Worm (Caenorhabditis elegans) whole organism, dauer: ENCODE measurements around the gene W03G11.4.

Experiments used
- unc-62 ChIP-seq: sonication (generic microtip); optimal IDR thresholded peaks from 2 replicates; lab custom pipeline; 2017; ENCODE audit warnings: missing biosample characterization, missing genetic modification reagents, missing genetic modification characterization

W03G11.4 gene

DNA sequence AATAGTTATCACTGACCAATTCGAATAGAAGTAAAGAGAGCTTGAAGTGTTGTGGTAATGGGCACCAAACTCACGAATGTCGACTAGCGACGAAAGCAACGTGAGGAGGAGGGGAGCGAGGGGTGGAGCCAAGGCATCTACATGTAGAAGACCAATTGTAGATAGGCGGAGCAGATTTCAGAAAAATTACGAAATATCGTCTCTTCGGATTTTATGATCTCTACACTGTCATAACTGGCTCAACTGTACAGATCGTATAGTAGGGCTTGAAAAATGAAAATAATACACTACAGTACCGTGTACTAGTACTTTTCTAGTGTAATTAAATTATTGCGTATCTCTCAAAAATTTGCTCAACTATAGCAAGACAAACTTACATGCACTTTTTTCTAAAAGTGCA, at the start of gene W03G11.4:
TSS of gene W03G11.4 (minus strand) at position 101 of the 400 bp plus-strand sequence.
- TF ChIP-seq unc-62 (GFP tag; lab: Kevin White, UChicago): no peak

DNA sequence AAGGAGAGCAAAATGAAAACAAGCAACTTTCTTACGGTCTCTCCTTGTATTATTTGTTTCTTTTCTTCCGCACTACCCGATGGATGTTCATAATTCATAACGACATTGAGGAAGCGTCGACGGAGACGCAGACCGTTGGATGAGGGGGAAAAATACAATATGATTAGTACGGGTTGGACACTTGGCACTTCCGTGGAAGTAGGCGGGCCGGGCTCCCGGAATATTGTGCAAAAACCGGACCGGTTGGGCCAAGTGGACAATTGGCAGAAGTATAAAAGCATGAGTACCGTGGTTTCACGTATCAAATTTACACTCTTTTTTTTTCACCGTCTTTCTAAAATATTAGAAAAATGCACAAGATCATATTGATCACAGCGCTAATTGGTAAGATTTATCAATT, 49.6 kb upstream of the W03G11.4 start, which contains the start of gene M153.3:
TSS of gene M153.3 (plus strand) at position 301 of the 400 bp plus-strand sequence.
- TF ChIP-seq unc-62 (GFP tag; lab: Kevin White, UChicago): no peak

DNA sequence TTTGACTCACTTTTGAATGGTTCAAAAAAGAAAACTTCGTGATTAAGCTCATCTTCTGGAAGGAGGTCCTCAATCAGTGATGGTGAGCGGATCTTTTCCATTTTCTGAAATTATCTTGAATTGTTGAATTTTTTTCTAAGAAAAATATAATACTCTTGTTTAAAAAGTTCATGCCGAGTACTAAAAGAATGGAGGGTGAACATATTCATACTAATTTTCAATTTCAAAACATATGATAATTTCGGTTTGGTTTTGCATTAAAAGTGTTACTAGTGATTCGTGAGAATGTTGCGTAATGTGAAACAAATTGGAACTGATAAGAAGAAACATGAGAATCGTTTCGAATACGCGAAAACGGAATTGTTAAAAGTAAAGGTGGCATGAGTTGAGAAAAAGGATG, 48.1 kb upstream of the W03G11.4 start, which contains the start of gene lyst-1:
TSS of gene lyst-1 (minus strand) at position 101 of the 400 bp plus-strand sequence.
- TF ChIP-seq unc-62 (GFP tag; lab: Kevin White, UChicago): no peak

DNA sequence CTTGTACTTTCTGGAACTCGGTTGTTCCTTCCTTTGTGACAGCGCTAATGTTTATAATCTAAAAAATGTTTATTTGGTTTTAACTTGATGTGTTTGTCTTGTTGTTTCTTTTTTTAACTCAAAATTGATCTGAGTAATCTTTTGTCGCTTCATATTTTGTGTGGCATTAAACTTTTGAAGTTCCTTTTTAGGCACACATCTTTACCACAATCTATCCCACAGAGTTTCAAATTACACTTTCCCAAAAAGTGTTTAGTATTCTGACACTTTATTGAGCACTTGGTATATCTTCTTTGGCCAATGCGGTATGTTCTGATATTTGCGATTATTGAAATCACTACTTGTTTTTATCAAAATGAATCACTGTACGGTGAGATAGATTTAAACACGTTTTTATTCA, 32.4 kb upstream of the W03G11.4 start, which contains the start of gene lgc-18:
TSS of gene lgc-18 (plus strand) at position 301 of the 400 bp plus-strand sequence.
- TF ChIP-seq unc-62 (GFP tag; lab: Kevin White, UChicago): no peak

DNA sequence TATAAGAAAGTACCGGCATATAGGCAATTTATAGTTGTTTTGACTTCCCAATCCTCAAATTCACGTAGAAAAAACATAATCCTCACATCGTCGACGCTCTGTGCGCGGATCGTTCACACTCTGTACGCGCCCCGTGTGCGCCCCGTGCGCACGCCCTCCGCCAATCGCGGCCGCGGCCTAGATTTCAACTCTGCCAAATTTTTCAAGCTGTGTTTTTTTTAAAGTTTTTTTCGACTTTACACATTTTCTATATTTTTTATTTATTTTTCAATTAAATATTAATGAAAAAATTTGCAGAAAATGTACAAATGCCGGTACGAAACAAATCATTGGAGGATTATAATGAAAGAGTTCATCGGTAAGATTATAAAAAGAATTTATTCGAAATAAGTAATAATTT, 30.2 kb upstream of the W03G11.4 start, which contains the start of gene T01H10.11:
TSS of gene T01H10.11 (plus strand) at position 301 of the 400 bp plus-strand sequence.
- TF ChIP-seq unc-62 (GFP tag; lab: Kevin White, UChicago): no peak

DNA sequence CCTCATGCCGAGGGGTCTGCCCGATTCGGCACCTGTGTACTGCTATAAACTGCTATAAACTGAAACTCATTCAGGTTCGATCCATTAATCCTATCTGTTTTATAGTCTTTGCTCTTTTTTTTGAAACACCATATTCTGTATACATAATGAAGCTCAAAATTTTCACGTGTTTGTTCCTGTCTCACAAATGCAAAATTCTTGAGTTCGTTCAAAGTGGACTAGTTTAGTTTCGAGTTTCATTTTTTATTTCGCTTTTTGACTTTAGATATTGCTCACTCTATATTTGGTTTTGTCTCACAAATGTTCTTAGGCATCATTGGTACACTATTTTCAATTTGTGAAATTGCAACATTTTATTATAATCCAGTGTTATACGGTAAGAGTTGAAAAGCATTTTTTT, 28.3 kb upstream of the W03G11.4 start, which contains the start of gene lgc-17:
TSS of gene lgc-17 (plus strand) at position 301 of the 400 bp plus-strand sequence.
- no peak for TF ChIP-seq unc-62 (GFP tag; lab: Kevin White, UChicago)

DNA sequence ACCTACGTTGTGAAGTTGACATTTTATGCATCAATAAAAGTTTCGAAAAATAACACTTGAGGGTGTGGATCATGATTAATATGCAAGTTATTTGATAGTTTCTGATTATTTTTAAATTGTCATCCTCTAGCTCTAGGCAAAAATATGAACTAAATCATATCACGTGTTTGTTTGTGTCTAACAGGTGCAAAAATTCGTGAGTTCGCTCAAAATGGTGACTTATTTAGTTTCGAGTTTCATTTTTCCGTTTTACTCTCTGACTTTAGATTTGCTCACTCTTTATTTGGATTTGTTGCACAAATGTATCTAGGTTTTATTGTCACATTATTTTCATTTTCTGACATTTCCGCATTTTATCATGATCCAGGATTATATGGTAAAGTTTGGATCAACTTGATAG, 25.4 kb upstream of the W03G11.4 start, which contains the start of gene lgc-16:
TSS of gene lgc-16 (plus strand) at position 301 of the 400 bp plus-strand sequence.
- TF ChIP-seq unc-62 (GFP tag; lab: Kevin White, UChicago): no peak

DNA sequence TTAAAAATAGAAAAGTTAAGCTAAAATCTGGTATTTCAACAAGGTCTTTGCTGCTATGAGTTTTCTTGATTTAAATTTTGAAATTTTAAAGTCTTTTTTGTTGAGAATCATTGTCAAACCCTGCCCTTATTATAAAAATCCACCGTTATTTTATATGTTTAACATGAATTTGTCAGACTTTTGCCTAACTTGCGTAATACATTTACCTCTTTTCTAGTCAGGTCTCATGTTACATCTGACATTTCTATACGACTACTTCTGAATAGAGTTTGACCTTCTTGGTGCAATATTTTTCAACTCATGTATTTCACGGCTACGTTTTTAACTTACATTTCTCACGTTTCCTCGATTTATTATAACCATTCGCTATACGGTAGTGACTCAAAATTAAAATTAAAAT, 21.1 kb upstream of the W03G11.4 start, which contains the start of gene lgc-15:
TSS of gene lgc-15 (plus strand) at position 301 of the 400 bp plus-strand sequence.
- no peak for TF ChIP-seq unc-62 (GFP tag; lab: Kevin White, UChicago)

DNA sequence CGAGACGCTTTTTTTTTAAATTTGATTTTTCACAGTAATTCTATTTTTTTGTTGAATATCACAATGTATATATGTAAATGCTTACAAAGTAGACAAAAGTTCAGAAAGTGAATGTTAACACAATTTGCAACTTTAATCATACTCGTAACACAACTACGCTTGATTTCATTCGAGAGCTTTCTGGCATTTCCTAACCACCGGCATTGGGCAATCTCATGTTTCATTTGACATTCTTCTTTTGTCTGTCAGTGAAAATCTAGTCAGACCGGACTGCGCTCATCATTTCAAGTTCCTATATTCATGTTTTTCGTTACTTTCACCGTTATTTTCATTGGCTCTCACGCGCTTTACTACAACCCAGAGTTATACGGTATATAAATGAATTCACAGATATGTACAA, 18.3 kb upstream of the W03G11.4 start, which contains the start of gene lgc-14:
TSS of gene lgc-14 (plus strand) at position 301 of the 400 bp plus-strand sequence.
- TF ChIP-seq unc-62 (GFP tag; lab: Kevin White, UChicago): no peak

DNA sequence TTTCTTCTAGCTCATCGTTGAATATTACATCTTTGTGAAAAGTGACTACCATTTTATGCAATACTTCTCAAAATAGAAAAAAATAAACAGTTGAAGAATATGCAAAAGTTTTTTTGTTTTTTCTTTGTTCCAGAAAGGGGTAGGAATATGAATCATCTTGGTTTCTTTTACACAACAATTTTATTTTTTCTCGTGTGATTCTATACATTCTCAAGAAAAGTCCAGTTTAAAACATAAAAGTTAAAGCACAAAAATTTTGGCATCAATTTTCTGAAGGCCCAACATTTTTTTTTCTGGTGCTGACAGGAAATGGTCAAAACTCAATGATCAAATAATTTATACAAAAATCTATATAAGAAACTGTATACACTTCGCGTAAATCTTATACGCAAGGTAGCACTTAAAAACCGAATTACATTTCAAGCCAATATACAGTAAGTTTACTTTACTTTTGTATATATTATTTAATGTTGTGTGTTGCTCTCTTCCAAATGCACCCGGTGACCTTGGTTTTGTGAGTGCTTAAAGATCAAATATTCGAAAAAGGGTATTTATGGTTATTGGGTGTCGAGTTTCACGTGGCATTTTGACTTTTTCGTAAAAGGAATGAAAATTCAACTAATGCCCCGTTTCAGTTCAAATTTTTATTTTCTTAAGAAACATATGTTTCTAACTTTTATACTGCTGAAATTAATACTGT, 15.7 kb upstream of the W03G11.4 start, which contains the start of the genes W03G11.2 and lgc-13:
TSS of gene W03G11.2 (minus strand) at position 101 of the 700 bp plus-strand sequence.
TSS of gene lgc-13 (plus strand) at position 650 of the 700 bp plus-strand sequence.
- TF ChIP-seq unc-62 (GFP tag; lab: Kevin White, UChicago): no peak

DNA sequence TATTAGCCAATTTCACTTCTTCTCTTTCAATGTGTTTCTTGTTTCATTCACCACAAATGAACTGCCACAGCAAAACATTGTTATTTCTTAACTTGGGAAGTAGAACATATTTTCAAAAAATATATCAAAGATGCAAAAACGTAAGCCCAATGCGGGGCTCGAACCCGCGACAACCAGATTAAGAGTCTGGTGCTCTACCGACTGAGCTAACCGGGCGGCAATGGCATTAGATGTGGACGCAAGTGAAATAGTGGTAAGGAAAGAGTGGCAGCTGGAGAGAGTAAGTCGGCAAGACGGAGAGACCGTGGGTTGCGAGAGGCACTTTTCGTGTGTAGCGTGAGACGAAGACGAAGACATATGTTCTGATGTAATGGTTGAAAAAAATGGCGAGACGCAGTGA, 13.1 kb upstream of the W03G11.4 start:
- no peak for TF ChIP-seq unc-62 (GFP tag; lab: Kevin White, UChicago)

DNA sequence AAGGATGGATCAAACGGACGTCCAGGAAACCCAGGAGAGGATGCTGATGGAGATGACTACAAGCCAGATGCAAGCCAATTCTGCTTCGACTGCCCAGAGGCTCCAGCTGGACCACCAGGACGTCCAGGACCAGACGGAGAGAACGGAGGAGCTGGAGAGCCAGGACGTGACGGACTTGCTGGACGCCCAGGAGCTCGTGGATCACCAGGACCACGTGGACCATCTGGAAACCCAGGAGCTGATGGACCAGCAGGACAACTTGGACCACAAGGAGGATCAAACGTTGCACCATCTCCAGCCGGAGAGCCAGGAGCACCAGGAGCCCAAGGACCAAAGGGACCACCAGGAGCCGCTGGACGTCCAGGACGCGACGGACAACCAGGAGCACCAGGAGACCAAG, 12.5 kb upstream of the W03G11.4 start:
- TF ChIP-seq unc-62 (GFP tag; lab: Kevin White, UChicago): no peak

DNA sequence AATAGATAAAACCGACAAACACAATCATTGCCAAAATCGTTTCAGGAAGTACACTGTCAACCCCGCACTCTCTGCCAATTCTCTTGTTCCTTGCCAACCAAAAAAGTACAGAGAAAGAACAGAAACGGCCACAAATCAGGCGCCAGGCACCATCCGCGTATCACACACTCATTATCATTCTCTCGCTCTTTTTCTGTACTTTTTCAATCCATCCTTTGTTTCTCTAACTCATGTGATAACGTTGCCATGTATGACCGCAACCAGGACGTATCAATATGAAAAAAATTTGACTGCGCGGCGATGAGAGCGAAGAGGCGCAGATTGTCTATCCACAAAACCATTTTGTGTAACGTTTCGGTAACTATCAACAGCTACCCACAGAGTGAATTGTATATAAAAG, 11.7 kb upstream of the W03G11.4 start, which contains the start of gene col-181:
TSS of gene col-181 (plus strand) at position 301 of the 400 bp plus-strand sequence.
- TF ChIP-seq unc-62 (GFP tag; lab: Kevin White, UChicago): no peak

DNA sequence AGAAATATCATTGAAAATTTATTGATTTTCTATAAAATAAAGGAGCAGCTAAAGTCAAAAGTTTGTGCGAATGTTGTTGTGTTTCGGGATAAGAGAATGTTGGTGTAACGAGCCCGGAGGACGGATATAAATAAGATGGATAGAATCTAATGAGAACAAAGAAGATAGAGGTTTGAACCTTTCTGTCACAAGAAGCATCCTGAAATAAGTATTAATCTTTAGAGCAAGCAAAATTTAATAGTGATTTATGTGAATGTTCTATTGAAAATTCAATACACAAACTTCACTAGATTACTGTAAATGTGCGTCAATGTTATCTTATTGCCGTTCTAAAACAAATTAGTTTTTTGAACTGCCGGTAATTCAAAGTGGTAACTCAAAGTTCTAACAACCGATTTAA, 10.8 kb upstream of the W03G11.4 start, which contains the start of gene W03G11.3:
TSS of gene W03G11.3 (minus strand) at position 101 of the 400 bp plus-strand sequence.
- no peak for TF ChIP-seq unc-62 (GFP tag; lab: Kevin White, UChicago)

DNA sequence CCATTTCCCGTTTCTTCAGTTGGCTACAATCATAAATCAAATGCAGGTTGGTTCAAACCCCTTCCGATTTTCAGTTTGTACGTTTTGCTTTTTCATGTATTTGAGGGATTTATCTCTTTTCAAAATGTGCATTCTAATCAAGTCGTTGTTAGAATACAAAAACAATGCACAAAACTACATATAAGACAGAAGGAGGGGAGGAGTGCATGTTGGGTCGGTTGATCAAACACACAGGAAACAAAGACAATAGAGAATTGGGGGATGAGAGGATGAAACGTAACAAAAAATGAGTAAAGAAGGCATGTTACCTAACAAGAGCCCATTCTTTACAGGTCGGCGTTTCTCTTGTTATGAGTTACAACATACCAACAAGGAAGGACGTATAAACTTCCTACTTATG, 5.1 kb upstream of the W03G11.4 start:
- TF ChIP-seq unc-62 (GFP tag; lab: Kevin White, UChicago): no peak

DNA sequence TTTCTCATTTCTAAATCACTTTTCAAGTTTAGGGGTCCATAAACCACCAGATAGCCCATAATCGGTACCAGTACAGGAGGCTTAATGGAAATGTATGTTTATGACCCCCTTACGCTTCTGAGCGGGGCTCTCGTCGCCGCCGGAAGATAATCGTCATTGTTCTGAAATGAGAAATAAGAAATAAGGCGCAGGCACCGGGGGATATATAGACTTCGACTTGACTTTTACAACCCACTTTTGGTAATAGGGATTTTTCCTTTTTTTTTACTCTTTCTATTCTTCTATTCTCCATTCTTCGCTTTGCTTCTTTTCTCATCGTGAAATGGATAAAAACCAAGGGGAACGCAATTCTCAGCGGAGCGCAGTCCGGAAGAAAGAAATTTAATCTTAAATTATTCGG, 2.3 kb upstream of the W03G11.4 start:
- TF ChIP-seq unc-62 (GFP tag; lab: Kevin White, UChicago): no peak
